Worm (Caenorhabditis elegans) whole organism, early embryonic: ENCODE results near the gene clec-82.

Source experiments
- B0310.2 ChIP-seq: sonication (generic microtip); optimal IDR thresholded peaks from 2 replicates; lab custom pipeline; 2016; ENCODE audit warnings: mild to moderate bottlenecking, missing genetic modification characterization, missing compliant biosample characterization
- F13C5.2 ChIP-seq: sonication (generic microtip); optimal IDR thresholded peaks from 2 replicates; lab custom pipeline; 2017; ENCODE audit warnings: mild to moderate bottlenecking, missing genetic modification characterization, inconsistent platforms, missing compliant biosample characterization
- aly-1 ChIP-seq: sonication (generic microtip); optimal IDR thresholded peaks from 2 replicates; lab custom pipeline; 2016; ENCODE audit warnings: missing genetic modification characterization, missing compliant biosample characterization
- ama-1 ChIP-seq: fragments of 150-350 bp; optimal IDR thresholded peaks from 2 replicates; lab custom pipeline; 2014
- ceh-13 ChIP-seq: fragments of 200-800 bp; sonication (Bioruptor generic); optimal IDR thresholded peaks from 2 replicates; lab custom pipeline; 2018; ENCODE audit warnings: mild to moderate bottlenecking, missing genetic modification characterization, missing compliant biosample characterization
- ceh-36 ChIP-seq: sonication (generic microtip); optimal IDR thresholded peaks from 2 replicates; lab custom pipeline; 2016; ENCODE audit warnings: missing genetic modification characterization, inconsistent platforms, missing compliant biosample characterization
- ets-7 ChIP-seq: sonication (generic microtip); optimal IDR thresholded peaks from 2 replicates; lab custom pipeline; 2016; ENCODE audit warnings: missing genotype, missing genetic modification characterization, missing compliant biosample characterization
- flt-1 ChIP-seq: fragments of 200-800 bp; sonication (Bioruptor generic); IDR thresholded peaks from 2 replicates; pipeline ENCODE4 v1.3.6; 2022; ENCODE audit warnings: missing genetic modification characterization, missing compliant biosample characterization
- hmbx-1 ChIP-seq: sonication (generic microtip); optimal IDR thresholded peaks from 2 replicates; lab custom pipeline; 2016; ENCODE audit warnings: mild to moderate bottlenecking, missing genetic modification characterization, missing compliant biosample characterization
- hmg-4 ChIP-seq: fragments of 200-800 bp; sonication (Bioruptor generic); optimal IDR thresholded peaks from 2 replicates; lab custom pipeline; 2018; ENCODE audit warnings: mild to moderate bottlenecking, missing genetic modification characterization, missing compliant biosample characterization
- hnd-1 ChIP-seq: sonication (generic microtip); optimal IDR thresholded peaks from 2 replicates; lab custom pipeline; 2016; ENCODE audit warnings: missing genetic modification characterization, missing compliant biosample characterization
- pes-1 ChIP-seq: fragments of 200-800 bp; sonication (Bioruptor generic); IDR thresholded peaks from 2 replicates; pipeline ENCODE4 v1.3.6; 2022; ENCODE audit warnings: missing genetic modification reagents, missing genetic modification characterization, missing compliant biosample characterization
- scrt-1 ChIP-seq: fragments of 200-800 bp; sonication (Bioruptor generic); IDR thresholded peaks from 2 replicates; pipeline ENCODE4 v1.3.6; 2022; ENCODE audit warnings: missing genetic modification characterization, missing compliant biosample characterization
- sea-1 ChIP-seq: fragments of 200-800 bp; sonication (Bioruptor generic); conservative IDR thresholded peaks from 2 replicates; pipeline ENCODE4 v1.3.6; 2022; ENCODE audit warnings: missing genetic modification characterization, missing compliant biosample characterization
- tbx-11 ChIP-seq: fragments of 200-800 bp; sonication (Bioruptor generic); IDR thresholded peaks from 2 replicates; pipeline ENCODE4 v1.3.6; 2022; ENCODE audit warnings: missing genetic modification characterization, missing compliant biosample characterization
- tbx-37 ChIP-seq: fragments of 200-800 bp; sonication (Bioruptor generic); conservative IDR thresholded peaks from 2 replicates; pipeline ENCODE4 v1.3.6; 2022; ENCODE audit warnings: missing genetic modification reagents, missing genetic modification characterization, missing compliant biosample characterization
- tra-4 ChIP-seq: sonication (generic microtip); optimal IDR thresholded peaks from 2 replicates; lab custom pipeline; 2017; ENCODE audit warnings: missing genetic modification characterization, missing compliant biosample characterization

Gene clec-82

ce11 chrIV:2838308-2838707, 2.8 kb downstream of the clec-82 start, which contains the start of gene Y54G2A.7:
Y54G2A.7 (plus strand) TSS chrIV:2838608.
- TF ChIP-seq hmbx-1: no peak
- TF ChIP-seq ama-1 (lab: Kevin White, UChicago): no peak
- no peak for TF ChIP-seq ets-7 (tag; lab: Kevin White, UChicago)
- no peak for TF ChIP-seq aly-1 (tag; lab: Kevin White, UChicago)
- no peak for TF ChIP-seq tra-4 (tag; lab: Kevin White, UChicago)
- no peak for TF ChIP-seq hnd-1

ce11 chrIV:2841260-2841659, 5.8 kb downstream of the clec-82 start, which contains the start of gene clec-83:
clec-83 (minus strand) TSS chrIV:2841472.
- TF ChIP-seq ets-7 (tag; lab: Kevin White, UChicago) (no peak), hnd-1 (no peak), tbx-11 (GFP tag; lab: Robert Waterston, UW) (no peak), scrt-1 (GFP tag; lab: Robert Waterston, UW) (no peak), pes-1 (GFP tag; lab: Robert Waterston, UW) (no peak), ceh-36 (tag; lab: Kevin White, UChicago) (no peak), tbx-37 (GFP tag; lab: Robert Waterston, UW) (no peak), aly-1 (tag; lab: Kevin White, UChicago) (no peak), sea-1 (GFP tag; lab: Robert Waterston, UW) (no peak), flt-1 (GFP tag; lab: Robert Waterston, UW) (no peak), hmg-4 (no peak), F13C5.2 (no peak), ama-1 (lab: Kevin White, UChicago) (no peak), hmbx-1 (no peak), B0310.2 (no peak), ceh-13 (GFP tag; lab: Kevin White, UChicago) (no peak), tra-4 (tag; lab: Kevin White, UChicago) (no peak)

- TF ChIP-seq ets-7 (tag; lab: Kevin White, UChicago) (no peak), aly-1 (tag; lab: Kevin White, UChicago) (no peak), sea-1 (GFP tag; lab: Robert Waterston, UW) (no peak), hmbx-1 (no peak), F13C5.2 (no peak), hnd-1 (no peak), ama-1 (lab: Kevin White, UChicago) (no peak), ceh-36 (tag; lab: Kevin White, UChicago) (no peak), ceh-13 (GFP tag; lab: Kevin White, UChicago) (no peak), flt-1 (GFP tag; lab: Robert Waterston, UW) (no peak), tbx-37 (GFP tag; lab: Robert Waterston, UW) (no peak), tra-4 (tag; lab: Kevin White, UChicago) (no peak), tbx-11 (GFP tag; lab: Robert Waterston, UW) (no peak), pes-1 (GFP tag; lab: Robert Waterston, UW) (no peak), scrt-1 (GFP tag; lab: Robert Waterston, UW) (no peak), hmg-4 (no peak), B0310.2 (no peak)
Observed at ce11 chrIV:2842162-2842561, 6.7 kb downstream of the clec-82 start, which contains the start of gene clec-84. clec-84 (plus strand) TSS chrIV:2842462.

- no peak for TF ChIP-seq sea-1 (GFP tag; lab: Robert Waterston, UW)
- TF ChIP-seq pes-1 (GFP tag; lab: Robert Waterston, UW): no peak
- TF ChIP-seq B0310.2: no peak
- TF ChIP-seq flt-1 (GFP tag; lab: Robert Waterston, UW): no peak
- no peak for TF ChIP-seq ceh-13 (GFP tag; lab: Kevin White, UChicago)
- TF ChIP-seq aly-1 (tag; lab: Kevin White, UChicago): no peak
- TF ChIP-seq ama-1 (lab: Kevin White, UChicago): no peak
Observed at ce11 chrIV:2843882-2844281, 8.4 kb downstream of the clec-82 start, which contains the start of gene Y54G2A.15. Y54G2A.15 (minus strand) TSS chrIV:2843982.

ce11 chrIV:2846264-2846663, 10.8 kb downstream of the clec-82 start, which contains the start of gene Y54G2A.40:
Y54G2A.40 (plus strand) TSS chrIV:2846476.
- TF ChIP-seq hmbx-1 (no peak), scrt-1 (GFP tag; lab: Robert Waterston, UW) (no peak), tbx-37 (GFP tag; lab: Robert Waterston, UW) (no peak), F13C5.2 (no peak), flt-1 (GFP tag; lab: Robert Waterston, UW) (no peak)

ce11 chrIV:2849269-2849668, 13.8 kb downstream of the clec-82 start:
- TF ChIP-seq tbx-11 (GFP tag; lab: Robert Waterston, UW) (no peak), tra-4 (tag; lab: Kevin White, UChicago) (no peak), F13C5.2 (no peak), flt-1 (GFP tag; lab: Robert Waterston, UW) (no peak), ama-1 (lab: Kevin White, UChicago) (no peak), aly-1 (tag; lab: Kevin White, UChicago) (no peak), hnd-1 (no peak), B0310.2 (no peak), tbx-37 (GFP tag; lab: Robert Waterston, UW) (no peak), pes-1 (GFP tag; lab: Robert Waterston, UW) (no peak), scrt-1 (GFP tag; lab: Robert Waterston, UW) (no peak), hmbx-1 (no peak), hmg-4 (no peak), ets-7 (tag; lab: Kevin White, UChicago) (no peak), ceh-13 (GFP tag; lab: Kevin White, UChicago) (no peak), sea-1 (GFP tag; lab: Robert Waterston, UW) (no peak), ceh-36 (tag; lab: Kevin White, UChicago) (no peak)

ce11 chrIV:2850586-2850985, 15.1 kb downstream of the clec-82 start, which contains the start of gene clec-85:
clec-85 (plus strand) TSS chrIV:2850886.
- no peak for TF ChIP-seq F13C5.2
- TF ChIP-seq tbx-11 (GFP tag; lab: Robert Waterston, UW): no peak
- no peak for TF ChIP-seq ceh-36 (tag; lab: Kevin White, UChicago)
- TF ChIP-seq tbx-37 (GFP tag; lab: Robert Waterston, UW): no peak
- no peak for TF ChIP-seq tra-4 (tag; lab: Kevin White, UChicago)
- no peak for TF ChIP-seq flt-1 (GFP tag; lab: Robert Waterston, UW)
- TF ChIP-seq pes-1 (GFP tag; lab: Robert Waterston, UW): no peak
- no peak for TF ChIP-seq ceh-13 (GFP tag; lab: Kevin White, UChicago)
- TF ChIP-seq ama-1 (lab: Kevin White, UChicago): no peak
- TF ChIP-seq aly-1 (tag; lab: Kevin White, UChicago): no peak
